Worm (Caenorhabditis elegans) whole organism, L4/young adult: Measurements from ENCODE around the gene Y57G11B.3.

Source experiments
- W03F9.2 ChIP-seq: fragments of 150-350 bp; optimal IDR thresholded peaks from 2 replicates; lab custom pipeline; 2014; ENCODE audit warnings: missing biosample characterization, missing genetic modification characterization
- dao-5 ChIP-seq: sonication (generic microtip); optimal IDR thresholded peaks from 2 replicates; lab custom pipeline; 2016; ENCODE audit warnings: missing genotype, missing genetic modification characterization, moderate library complexity, missing compliant biosample characterization
- him-1 ChIP-seq: sonication (generic microtip); optimal IDR thresholded peaks from 2 replicates; lab custom pipeline; 2016; ENCODE audit warnings: missing genotype, missing genetic modification reagents, missing genetic modification characterization, missing compliant biosample characterization

Gene Y57G11B.3

DNA sequence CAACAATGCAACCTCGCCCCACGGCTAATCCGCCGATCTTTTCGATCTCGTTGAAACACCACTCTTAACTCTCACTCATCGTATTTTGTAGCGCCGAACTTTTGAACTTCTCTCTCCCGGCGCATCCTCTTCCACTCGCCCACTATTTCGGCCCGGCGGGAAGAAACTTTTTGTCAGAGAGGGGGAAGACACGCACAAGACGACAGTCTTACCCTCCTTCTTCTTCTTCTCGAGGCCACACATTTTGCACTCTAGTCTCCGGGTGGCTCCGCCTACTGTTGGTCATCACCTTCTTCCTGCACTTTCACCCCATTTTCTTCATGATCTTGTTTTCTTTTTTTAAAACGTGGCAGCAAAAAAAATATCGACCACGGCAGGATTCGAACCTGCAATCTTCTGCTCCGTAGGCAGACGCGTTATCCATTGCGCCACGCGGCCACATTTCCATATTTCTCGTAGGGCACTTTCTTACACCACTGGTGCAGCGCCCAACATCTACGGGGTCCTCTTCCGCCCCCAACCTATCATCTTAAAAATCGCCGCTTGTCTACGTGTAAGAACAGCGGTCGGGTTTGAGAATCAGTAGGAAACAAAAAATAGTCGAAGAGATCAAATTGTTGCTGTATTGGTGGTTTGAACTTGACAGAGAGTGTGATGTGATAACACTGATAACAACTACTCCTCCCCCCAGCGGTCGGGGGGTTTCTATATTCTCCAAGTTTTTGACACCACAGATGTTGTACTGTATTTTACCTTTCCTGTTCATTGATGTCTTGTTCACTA, 37.0 kb upstream of the Y57G11B.3 start:
- TF ChIP-seq W03F9.2 (tag; lab: Kevin White, UChicago) = no peak
- TF ChIP-seq dao-5 (tag; lab: Kevin White, UChicago) = peak; percentile 5

DNA sequence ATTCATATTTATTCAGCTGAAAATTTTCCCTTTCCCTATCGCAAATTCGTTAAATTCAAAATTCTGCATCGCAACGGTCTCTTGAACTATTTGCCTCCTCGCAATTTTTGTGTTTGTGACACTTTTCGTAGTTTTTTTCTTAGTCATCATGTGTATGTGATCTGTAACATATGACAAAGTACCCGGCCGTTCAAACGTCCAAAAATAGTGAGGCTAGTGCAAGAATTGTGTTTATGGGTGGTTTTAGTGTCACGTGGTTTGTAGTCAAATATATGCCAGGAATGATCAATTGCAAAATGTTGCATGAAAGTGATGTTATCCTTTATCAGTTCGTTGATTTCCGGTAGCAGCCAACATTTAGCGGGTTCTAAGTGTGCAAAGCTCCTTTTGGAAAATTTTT, 35.6 kb upstream of the Y57G11B.3 start:
- TF ChIP-seq him-1 (tag; lab: Kevin White, UChicago) (no peak), W03F9.2 (tag; lab: Kevin White, UChicago) (no peak), dao-5 (tag; lab: Kevin White, UChicago) (no peak)

DNA sequence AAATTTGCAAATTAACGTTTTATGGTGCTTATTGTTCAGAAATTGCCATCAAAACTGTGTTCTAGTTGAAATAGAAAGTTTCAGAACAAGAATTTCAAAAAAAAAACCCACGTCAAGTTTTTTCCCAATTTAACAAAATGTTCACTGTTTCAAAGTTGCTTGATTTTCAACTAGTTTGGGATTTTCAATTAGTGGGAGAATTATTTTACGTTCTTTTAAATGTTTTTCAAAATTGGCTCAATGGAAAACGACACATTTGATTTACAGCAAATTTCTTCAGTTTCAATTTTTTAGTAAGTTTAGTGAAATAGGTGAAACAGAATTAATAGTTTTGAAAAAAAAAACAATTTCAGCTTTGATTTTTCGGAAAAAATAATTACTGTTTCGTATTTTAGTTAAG, 34.4 kb upstream of the Y57G11B.3 start:
- no peak for TF ChIP-seq him-1 (tag; lab: Kevin White, UChicago)
- no peak for TF ChIP-seq W03F9.2 (tag; lab: Kevin White, UChicago)
- no peak for TF ChIP-seq dao-5 (tag; lab: Kevin White, UChicago)

DNA sequence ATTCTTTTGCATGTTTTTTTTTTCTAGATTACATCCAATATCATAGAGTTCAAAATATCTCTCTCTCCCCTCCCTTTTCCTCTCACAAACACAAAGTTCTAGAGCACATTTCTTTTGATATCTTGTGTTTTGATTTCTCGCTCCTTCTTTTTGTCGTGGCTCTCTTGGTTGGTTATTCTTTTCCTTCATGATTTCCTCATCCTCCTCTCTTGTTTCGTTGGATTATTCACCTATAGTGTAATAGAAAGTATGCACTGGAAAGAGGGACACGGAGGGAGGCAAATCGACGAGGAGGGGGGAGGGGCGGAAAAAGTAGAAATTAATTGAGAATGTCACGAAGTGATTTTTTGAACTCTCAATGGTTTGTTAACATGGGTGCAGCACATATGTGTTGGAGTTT, 32.3 kb upstream of the Y57G11B.3 start:
- TF ChIP-seq dao-5 (tag; lab: Kevin White, UChicago) = no peak
- TF ChIP-seq him-1 (tag; lab: Kevin White, UChicago) = no peak
- no peak for TF ChIP-seq W03F9.2 (tag; lab: Kevin White, UChicago)

DNA sequence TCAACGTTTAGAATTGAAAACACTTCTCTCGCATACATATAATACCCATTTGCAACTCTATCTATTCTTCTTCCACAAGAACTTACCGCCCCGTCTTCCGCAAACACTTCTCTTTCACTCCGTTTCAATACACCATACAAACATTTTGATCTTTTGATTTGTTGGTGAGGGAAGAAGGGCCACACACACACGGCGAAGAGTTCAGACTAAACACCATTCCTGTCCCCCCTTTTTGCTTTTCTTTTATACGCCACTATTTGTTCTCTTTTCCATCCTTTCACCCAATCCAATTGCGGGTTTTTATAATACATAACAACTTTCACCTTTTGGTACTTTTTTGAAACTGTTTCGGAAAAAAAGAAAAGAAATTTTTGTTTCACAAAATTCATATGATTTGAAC, 31.0 kb upstream of the Y57G11B.3 start:
- TF ChIP-seq him-1 (tag; lab: Kevin White, UChicago) (no peak), dao-5 (tag; lab: Kevin White, UChicago) (no peak), W03F9.2 (tag; lab: Kevin White, UChicago) (no peak)

DNA sequence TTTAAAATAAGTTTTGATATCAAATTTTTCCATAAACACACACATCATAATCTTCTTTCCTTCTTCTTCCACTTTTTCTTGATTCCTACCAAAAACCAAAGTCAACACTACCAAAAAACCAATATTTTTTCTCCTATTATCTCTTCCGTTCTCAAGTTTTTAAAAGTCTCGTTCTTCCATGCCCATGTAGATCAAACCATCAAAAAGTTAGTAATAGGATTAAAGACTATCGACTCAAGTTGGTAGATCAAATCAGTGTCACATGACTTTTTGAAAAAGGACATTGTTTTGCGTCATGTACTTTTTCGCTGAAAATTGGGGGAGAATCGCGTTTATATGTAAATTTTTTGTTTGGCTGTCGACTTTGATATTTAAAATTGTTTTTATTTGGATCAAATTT, 28.8 kb upstream of the Y57G11B.3 start:
- TF ChIP-seq W03F9.2 (tag; lab: Kevin White, UChicago) (no peak), dao-5 (tag; lab: Kevin White, UChicago) (no peak), him-1 (tag; lab: Kevin White, UChicago) (no peak)

DNA sequence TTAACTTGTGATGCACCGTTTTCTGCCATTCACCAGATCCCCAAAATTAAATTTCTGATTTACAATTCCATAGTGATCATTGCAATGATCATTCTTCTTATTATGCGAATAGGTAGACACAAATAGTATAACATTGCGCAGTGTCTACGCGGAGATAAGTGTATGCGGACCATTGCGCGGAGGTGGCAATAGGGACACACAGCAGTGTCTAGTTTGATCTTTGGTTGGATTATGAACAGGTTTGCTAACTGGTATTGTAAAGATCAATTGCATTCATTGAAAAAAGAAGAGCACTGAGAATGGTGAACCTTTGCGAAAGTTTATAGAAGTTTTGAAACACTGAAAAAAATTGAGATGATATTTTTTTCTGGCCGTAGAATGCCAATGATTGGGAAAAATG, 25.1 kb upstream of the Y57G11B.3 start:
- TF ChIP-seq W03F9.2 (tag; lab: Kevin White, UChicago) = no peak
- no peak for TF ChIP-seq dao-5 (tag; lab: Kevin White, UChicago)
- TF ChIP-seq him-1 (tag; lab: Kevin White, UChicago) = no peak

DNA sequence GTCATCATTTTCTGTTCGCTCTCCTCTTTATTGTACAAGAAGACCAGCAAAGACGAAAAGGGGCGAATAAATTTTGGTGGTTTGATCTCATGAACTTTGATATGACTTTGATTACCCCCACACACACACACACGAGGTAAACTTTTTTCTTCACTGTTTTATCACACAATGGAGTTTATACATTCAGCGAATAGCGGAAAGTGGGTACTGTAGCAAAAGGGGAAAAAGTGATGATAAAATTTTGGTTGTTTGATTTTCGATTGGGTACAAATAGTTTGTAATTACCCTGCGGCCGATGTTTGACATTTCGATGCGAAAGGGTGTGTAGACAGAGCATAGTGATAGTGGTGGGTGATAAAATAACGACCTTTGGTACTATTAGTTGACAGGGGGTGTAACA, 20.1 kb upstream of the Y57G11B.3 start:
- TF ChIP-seq dao-5 (tag; lab: Kevin White, UChicago) (no peak), W03F9.2 (tag; lab: Kevin White, UChicago) (peak; percentile 64), him-1 (tag; lab: Kevin White, UChicago) (no peak)

DNA sequence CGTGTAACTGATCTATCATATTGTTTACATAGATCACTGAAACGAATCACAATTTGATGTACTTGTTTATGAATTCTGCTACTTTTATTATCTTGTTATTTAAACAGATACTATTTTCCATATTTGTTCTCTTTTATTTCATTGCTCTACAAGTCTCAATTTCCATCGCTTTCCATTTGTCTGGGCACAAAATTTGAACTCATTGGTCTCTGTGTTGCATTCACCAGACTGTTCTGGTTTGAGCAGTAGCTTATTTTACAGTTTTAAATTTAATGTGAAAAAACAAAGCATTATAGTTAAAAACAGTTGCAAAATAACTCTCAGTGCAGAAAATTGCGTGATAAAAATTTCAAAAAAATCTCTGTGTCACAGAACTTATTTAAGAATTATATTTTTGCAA, 13.4 kb upstream of the Y57G11B.3 start:
- TF ChIP-seq W03F9.2 (tag; lab: Kevin White, UChicago) = no peak
- TF ChIP-seq dao-5 (tag; lab: Kevin White, UChicago) = no peak
- TF ChIP-seq him-1 (tag; lab: Kevin White, UChicago) = no peak

DNA sequence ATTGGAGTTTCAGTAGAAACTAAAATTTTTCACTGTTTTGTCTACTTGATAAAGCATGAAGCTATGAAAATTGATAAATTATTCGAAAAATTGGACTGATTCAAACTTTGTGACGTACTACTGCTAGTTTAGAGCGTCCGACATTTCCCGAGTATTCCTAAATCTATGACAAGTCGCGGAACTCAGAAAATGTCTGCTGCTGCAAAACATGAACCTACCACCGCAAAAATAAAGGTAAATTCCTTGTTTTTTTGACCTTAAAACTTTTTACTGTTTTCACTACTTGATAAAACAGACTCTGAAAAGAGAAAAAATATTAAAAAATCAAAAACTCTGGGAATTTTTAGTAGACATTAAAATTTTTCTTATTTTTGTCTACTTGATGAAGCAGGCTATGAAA, 12.6 kb upstream of the Y57G11B.3 start:
- TF ChIP-seq him-1 (tag; lab: Kevin White, UChicago) (no peak), dao-5 (tag; lab: Kevin White, UChicago) (no peak), W03F9.2 (tag; lab: Kevin White, UChicago) (no peak)

DNA sequence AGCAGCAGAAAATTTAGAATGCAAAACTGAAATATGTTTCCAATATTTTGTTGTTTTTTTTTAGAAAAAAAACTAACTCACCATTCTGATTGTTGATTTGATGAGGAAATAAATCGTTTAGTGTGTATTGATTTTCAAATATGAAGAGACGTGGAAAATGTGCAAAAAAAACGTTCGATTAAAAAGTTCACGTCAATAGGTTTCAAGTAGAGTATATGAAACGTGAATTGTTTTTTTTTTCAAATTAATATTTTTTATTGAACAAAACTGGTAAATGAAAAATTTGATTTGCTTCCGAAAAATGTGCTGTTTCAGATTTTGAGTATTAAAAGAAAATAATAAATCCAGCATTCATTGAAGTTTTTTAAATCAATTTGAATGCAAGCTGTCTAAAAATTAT, 6.8 kb upstream of the Y57G11B.3 start, which contains the start of gene irld-18:
Gene irld-18 (minus strand): TSS at position 101 of the 400 bp plus-strand sequence.
- TF ChIP-seq dao-5 (tag; lab: Kevin White, UChicago) = no peak
- TF ChIP-seq him-1 (tag; lab: Kevin White, UChicago) = no peak
- TF ChIP-seq W03F9.2 (tag; lab: Kevin White, UChicago) = no peak

DNA sequence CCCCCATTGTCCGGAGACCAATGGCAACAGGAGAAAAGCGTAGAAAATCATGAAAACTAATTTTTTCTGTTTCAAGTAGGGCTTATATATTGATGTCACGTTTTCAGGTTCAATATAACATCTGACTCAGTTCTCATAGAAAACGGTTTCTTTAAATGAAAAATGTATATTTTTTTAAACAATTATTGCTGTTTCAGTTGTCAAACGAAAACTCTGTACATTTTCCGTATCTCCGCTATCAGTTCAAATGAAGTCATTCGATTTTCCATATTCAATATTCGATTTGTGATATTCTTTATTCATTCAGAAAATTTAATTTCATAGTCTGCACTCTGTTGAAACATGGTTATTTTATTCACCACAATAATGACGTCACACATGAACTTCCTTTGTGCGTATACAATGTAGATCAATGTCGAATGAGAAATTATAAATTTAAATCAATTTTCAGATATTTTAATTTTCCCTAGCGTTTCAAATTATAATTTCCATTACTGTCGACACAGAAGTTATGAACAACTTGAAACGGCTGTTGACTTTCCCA, 4.5 kb upstream of the Y57G11B.3 start, which contains the start of gene Y57G11B.8:
Gene Y57G11B.8 (minus strand): TSS at position 51 of the 544 bp plus-strand sequence.
- TF ChIP-seq him-1 (tag; lab: Kevin White, UChicago) (no peak), W03F9.2 (tag; lab: Kevin White, UChicago) (no peak), dao-5 (tag; lab: Kevin White, UChicago) (no peak)

DNA sequence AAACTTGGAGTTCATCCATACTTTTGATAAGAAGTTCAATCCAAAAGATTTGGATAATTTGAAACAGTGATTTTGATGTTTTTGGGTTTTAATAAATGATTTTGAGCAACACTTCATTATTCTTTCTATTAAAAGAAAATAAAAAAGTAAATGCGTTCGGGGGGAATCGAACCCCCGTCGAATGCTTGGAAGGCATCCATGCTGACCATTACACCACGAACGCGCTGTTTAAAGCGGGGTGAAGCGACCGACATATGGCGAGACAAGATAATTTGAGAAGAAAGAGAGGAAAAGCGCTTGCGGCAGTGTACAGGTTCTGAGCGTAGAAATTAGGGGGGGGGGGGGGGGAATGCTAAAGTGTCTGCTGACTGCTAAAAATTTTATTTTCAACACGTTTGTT, 2.3 kb upstream of the Y57G11B.3 start:
- TF ChIP-seq dao-5 (tag; lab: Kevin White, UChicago) (no peak), him-1 (tag; lab: Kevin White, UChicago) (no peak), W03F9.2 (tag; lab: Kevin White, UChicago) (no peak)

DNA sequence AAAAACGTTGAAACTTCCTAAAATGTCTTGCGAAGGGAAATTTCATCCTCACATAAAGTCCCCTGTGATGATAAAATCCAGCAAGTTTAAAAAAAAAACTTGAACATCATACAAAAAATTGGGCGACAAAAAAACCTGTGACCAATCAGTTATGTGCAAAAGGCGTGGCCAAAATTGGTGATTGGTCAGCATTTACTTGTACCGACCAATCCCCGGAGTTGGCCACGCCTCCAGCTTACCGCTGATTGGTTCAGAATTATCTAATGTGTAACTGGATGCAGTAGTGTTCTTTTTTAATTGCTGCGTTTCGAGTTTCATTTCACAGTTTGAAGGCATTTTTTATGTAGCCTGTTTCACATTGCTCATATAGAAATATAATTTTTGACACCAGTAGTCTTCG, 1.1 kb downstream of the Y57G11B.3 start:
- TF ChIP-seq W03F9.2 (tag; lab: Kevin White, UChicago) (no peak), dao-5 (tag; lab: Kevin White, UChicago) (no peak), him-1 (tag; lab: Kevin White, UChicago) (no peak)
